Worm (Caenorhabditis elegans): Measurements from ENCODE around the gene sta-1.
"Not testable (repeated sequence)": the region's sequence is repeated elsewhere in the genome, so short reads cannot be mapped to it uniquely, and the experiment has no call there.

sta-1 gene

DNA sequence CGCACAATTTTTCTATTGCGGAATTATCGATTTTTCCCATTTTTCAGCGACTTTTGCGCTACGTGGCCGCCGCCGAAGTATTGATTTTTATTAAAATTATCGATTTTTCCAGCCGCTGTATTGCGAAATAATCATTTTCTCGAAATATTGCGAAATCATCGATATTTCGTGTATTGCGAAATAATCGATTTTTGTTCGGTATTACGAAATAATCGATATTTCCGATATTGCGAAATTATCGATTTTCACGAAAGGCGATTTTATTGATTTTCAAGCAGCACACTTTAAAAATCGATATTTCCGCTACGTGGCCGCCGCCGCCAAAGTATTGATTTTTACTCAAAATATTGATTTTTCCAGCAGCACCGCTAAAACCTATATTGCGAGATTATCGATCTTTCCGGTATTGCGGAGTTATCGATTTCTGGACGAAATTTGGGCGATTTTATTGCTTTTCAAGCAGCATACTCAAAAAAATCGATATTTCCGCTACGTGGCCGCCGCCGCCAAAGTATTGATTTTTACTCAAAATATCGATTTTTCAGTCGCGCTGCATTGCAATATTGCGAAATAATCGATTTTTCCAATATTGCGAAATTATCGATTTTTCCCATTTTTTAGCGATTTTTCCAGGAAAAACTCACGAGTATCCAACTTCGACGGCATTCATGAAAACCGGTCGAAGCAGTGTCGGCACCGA, 18.5 kb upstream of the sta-1 start:
- TF ChIP-seq mep-1 (tag; optimal IDR thresholded peaks at IDR 0.05): no peak
- TF ChIP-seq Y116A8C.19 (tag; optimal IDR thresholded peaks at IDR 0.05; ENCODE audit: borderline replicate concordance): no peak
- peak; percentile 60 for TF ChIP-seq zip-4 (GFP tag; optimal IDR thresholded peaks at IDR 0.05)

DNA sequence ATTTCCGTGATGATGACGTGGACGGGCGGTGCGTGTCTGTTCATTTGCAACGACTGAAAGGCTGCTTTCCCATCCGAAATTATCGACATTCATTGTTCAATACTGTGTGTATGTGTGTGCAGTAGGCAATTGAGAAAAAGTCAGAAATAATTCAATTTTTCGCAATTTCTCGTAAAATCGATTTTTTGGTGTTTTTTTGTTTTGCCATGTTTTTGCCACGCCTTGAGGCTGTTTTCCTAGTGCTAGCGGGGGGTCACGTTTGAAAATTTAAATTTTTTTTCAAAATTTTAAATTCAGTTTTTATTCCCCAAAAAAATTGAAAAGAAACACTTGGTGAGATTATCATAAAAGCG, 18.0 kb upstream of the sta-1 start, which contains the start of gene Y51H4A.13:
Gene Y51H4A.13 (minus strand): TSS at position 182 of the 353 bp plus-strand sequence.
- TF ChIP-seq zag-1 (tag; optimal IDR thresholded peaks at IDR 0.05); ces-1 (GFP tag; optimal IDR thresholded peaks at IDR 0.05); dsc-1 (tag; optimal IDR thresholded peaks at IDR 0.05): not testable (repeated sequence)

DNA sequence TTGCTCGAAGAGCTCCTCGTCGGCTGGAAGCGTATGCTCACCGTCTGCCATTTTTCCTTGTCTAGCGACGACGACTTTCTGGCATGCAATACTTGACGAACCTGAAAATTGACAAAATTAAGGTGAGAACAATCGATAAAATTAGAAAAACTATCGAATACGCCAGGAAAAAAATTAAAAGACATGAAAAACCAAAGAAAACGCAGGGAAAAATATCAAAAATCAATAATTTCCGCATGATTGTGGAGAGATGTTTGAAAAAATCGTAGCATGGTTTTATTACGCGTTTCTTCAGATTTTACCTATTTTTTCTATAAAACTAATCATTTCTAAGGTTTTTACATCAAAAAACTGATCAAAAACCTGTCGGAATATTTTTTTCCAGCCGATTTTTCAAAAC, 8.3 kb upstream of the sta-1 start, which contains the start of gene set-26:
Gene set-26 (minus strand): TSS at position 101 of the 400 bp plus-strand sequence.
- not testable (repeated sequence) for TF ChIP-seq nhr-47, hlh-4, skn-1 (tag; optimal IDR thresholded peaks at IDR 0.05)

DNA sequence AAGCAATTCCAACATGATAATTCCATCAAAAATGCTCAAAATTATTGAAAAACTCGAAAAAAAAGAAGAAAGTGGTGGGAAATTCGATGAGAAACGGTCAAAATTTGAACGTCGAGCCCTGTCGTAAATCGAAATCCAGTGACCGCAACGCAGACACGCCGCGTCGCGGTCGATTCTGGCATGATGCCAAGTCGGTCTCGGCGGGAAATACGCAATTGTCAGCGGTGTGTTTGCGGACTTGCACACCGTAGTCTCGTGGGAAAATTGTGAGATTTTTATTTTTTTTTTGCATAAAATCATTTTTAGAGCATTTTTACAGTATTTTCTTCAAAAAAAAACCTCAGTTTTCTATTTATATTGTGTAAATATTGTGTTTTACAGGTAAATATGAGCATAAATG, 7.9 kb upstream of the sta-1 start, which contains the start of gene tsr-2:
Gene tsr-2 (plus strand): TSS at position 382 of the 400 bp plus-strand sequence.
- peak; percentile 71 for TF ChIP-seq hpl-2 (GFP tag; optimal IDR thresholded peaks at IDR 0.05)
- TF ChIP-seq nhr-77 (tag; optimal IDR thresholded peaks at IDR 0.05): peak; percentile 89
- TF ChIP-seq nhr-12 (tag; optimal IDR thresholded peaks at IDR 0.05): no peak
- TF ChIP-seq pax-3 (tag; optimal IDR thresholded peaks at IDR 0.05): peak; percentile 82
- TF ChIP-seq elt-3 (tag; optimal IDR thresholded peaks at IDR 0.05): peak in 2 of 6 experiments; percentile 16 to 71
- peak; percentile 53 for TF ChIP-seq sox-4 (tag; optimal IDR thresholded peaks at IDR 0.05)
- TF ChIP-seq unc-86 (tag; optimal IDR thresholded peaks at IDR 0.05): peak; percentile 89
- TF ChIP-seq C04F5.9 (tag; optimal IDR thresholded peaks at IDR 0.05): peak; percentile 82
- no peak for TF ChIP-seq zag-1 (tag; optimal IDR thresholded peaks at IDR 0.05)
- no peak for TF ChIP-seq unc-30 (tag; optimal IDR thresholded peaks at IDR 0.05)
- peak; percentile 77 for TF ChIP-seq egl-13 (tag; optimal IDR thresholded peaks at IDR 0.05)
- peak; percentile 96 for TF ChIP-seq nhr-71 (tag; optimal IDR thresholded peaks at IDR 0.05)
- peak; percentile 33 to 47 for TF ChIP-seq egl-27 (tag; optimal IDR thresholded peaks at IDR 0.05)
- no peak for TF ChIP-seq ceh-63 (GFP tag; optimal IDR thresholded peaks at IDR 0.05)
- peak; percentile 91 for TF ChIP-seq lin-13 (GFP tag; optimal IDR thresholded peaks at IDR 0.05)
- peak; percentile 70 for TF ChIP-seq elt-2 (tag; optimal IDR thresholded peaks at IDR 0.05)
- TF ChIP-seq nhr-11 (tag; optimal IDR thresholded peaks at IDR 0.05): peak; percentile 39
- no peak for TF ChIP-seq ets-5 (GFP tag; IDR thresholded peaks at IDR 0.05)
- peak; percentile 88 for TF ChIP-seq skn-1 (tag; optimal IDR thresholded peaks at IDR 0.05)
- peak; percentile 89 for TF ChIP-seq jun-1 (tag; optimal IDR thresholded peaks at IDR 0.05)
- no peak for TF ChIP-seq nhr-76 (tag; optimal IDR thresholded peaks at IDR 0.05)
- TF ChIP-seq aha-1 (tag; optimal IDR thresholded peaks at IDR 0.05): peak; percentile 20
- TF ChIP-seq dpl-1 (GFP tag; optimal IDR thresholded peaks at IDR 0.05): peak; percentile 87 to 89 (median 88)
- TF ChIP-seq swsn-7 (tag; optimal IDR thresholded peaks at IDR 0.05): peak; percentile 91
- TF ChIP-seq snpc-4 (tag; optimal IDR thresholded peaks at IDR 0.05): peak; percentile 74
- TF ChIP-seq pqm-1 (tag; optimal IDR thresholded peaks at IDR 0.05): no peak
- peak; percentile 69 for TF ChIP-seq aly-2 (tag; optimal IDR thresholded peaks at IDR 0.05)
- no peak for TF ChIP-seq tlp-1 (tag; optimal IDR thresholded peaks at IDR 0.05)
- TF ChIP-seq lin-15B (tag; optimal IDR thresholded peaks at IDR 0.05): peak; percentile 85
- peak; percentile 93 for TF ChIP-seq C16A3.4 (tag; optimal IDR thresholded peaks at IDR 0.05)
- no peak for TF ChIP-seq Y116A8C.19 (tag; optimal IDR thresholded peaks at IDR 0.05; ENCODE audit: borderline replicate concordance)
- no peak for TF ChIP-seq alr-1 (tag; optimal IDR thresholded peaks at IDR 0.05; ENCODE audit: borderline replicate concordance)
- TF ChIP-seq unc-62 (GFP tag; optimal IDR thresholded peaks at IDR 0.05): no peak
- TF ChIP-seq ceh-8 (GFP tag; optimal IDR thresholded peaks at IDR 0.05): peak; percentile 69
- no peak for TF ChIP-seq nhr-28 (tag; optimal IDR thresholded peaks at IDR 0.05)
- TF ChIP-seq fkh-4 (tag; optimal IDR thresholded peaks at IDR 0.05; ENCODE audit: borderline replicate concordance): peak; percentile 41
- peak; percentile 89 for TF ChIP-seq dsc-1 (tag; optimal IDR thresholded peaks at IDR 0.05)
- peak; percentile 96 for TF ChIP-seq snu-23 (GFP tag; optimal IDR thresholded peaks at IDR 0.05)
- TF ChIP-seq unc-130 (tag; optimal IDR thresholded peaks at IDR 0.05): peak; percentile 85
- TF ChIP-seq tbx-2 (tag; optimal IDR thresholded peaks at IDR 0.05): peak; percentile 94

Measured in whole organism, L1 larva.